Fruit fly (Drosophila melanogaster) whole organism, prepupa: ENCODE data around the gene G9a.

Source experiments
- CG10669 ChIP-seq: fragments of 200-800 bp; sonication (Bioruptor generic); optimal IDR thresholded peaks from 3 replicates; lab custom pipeline; 2018; ENCODE audit warnings: missing biosample characterization, mild to moderate bottlenecking, missing genetic modification characterization, moderate library complexity
- CG3919 ChIP-seq: fragments of 200-800 bp; sonication (Bioruptor generic); optimal IDR thresholded peaks from 3 replicates; lab custom pipeline; 2016; ENCODE audit warnings: missing biosample characterization, missing genetic modification characterization
- CG6163 ChIP-seq: fragments of 200-800 bp; sonication (Bioruptor generic); IDR thresholded peaks from 3 replicates; pipeline ENCODE4 v1.3.6; 2022; ENCODE audit warnings: missing biosample characterization, missing genetic modification characterization
- CG6276 ChIP-seq: fragments of 200-800 bp; sonication (Bioruptor generic); optimal IDR thresholded peaks from 2 replicates; lab custom pipeline; 2017; ENCODE audit warnings: missing biosample characterization, mild to moderate bottlenecking, missing genetic modification characterization
- CG6792 ChIP-seq: fragments of 200-800 bp; sonication (Bioruptor generic); optimal IDR thresholded peaks from 3 replicates; lab custom pipeline; 2016; ENCODE audit warnings: missing biosample characterization, missing genetic modification characterization
- CG7368 ChIP-seq: fragments of 200-800 bp; sonication (Bioruptor generic); optimal IDR thresholded peaks from 3 replicates; lab custom pipeline; 2016; ENCODE audit warnings: missing biosample characterization, missing genetic modification characterization
- CG8632 ChIP-seq: fragments of 200-800 bp; sonication (Bioruptor generic); optimal IDR thresholded peaks from 3 replicates; lab custom pipeline; 2016; ENCODE audit warnings: missing biosample characterization, missing genetic modification characterization
- Ets21C ChIP-seq: fragments of 200-800 bp; sonication (Bioruptor generic); optimal IDR thresholded peaks from 3 replicates; lab custom pipeline; 2016; ENCODE audit warnings: missing biosample characterization, missing genetic modification characterization
- Gug ChIP-seq: fragments of 200-800 bp; sonication (Bioruptor generic); IDR thresholded peaks from 2 replicates; pipeline ENCODE4 v1.3.6; 2022; ENCODE audit warnings: missing biosample characterization, missing genetic modification characterization
- Hr39 ChIP-seq: fragments of 200-800 bp; sonication (Bioruptor generic); optimal IDR thresholded peaks from 2 replicates; lab custom pipeline; 2016; ENCODE audit warnings: missing biosample characterization, missing genetic modification characterization
- Lpt ChIP-seq: fragments of 200-800 bp; sonication (Bioruptor generic); optimal IDR thresholded peaks from 3 replicates; lab custom pipeline; 2016; ENCODE audit warnings: missing biosample characterization, missing genetic modification characterization
- pdm3 ChIP-seq: fragments of 200-800 bp; sonication (Bioruptor generic); optimal IDR thresholded peaks from 3 replicates; lab custom pipeline; 2016; ENCODE audit warnings: missing biosample characterization, missing genetic modification characterization

Gene G9a

DNA sequence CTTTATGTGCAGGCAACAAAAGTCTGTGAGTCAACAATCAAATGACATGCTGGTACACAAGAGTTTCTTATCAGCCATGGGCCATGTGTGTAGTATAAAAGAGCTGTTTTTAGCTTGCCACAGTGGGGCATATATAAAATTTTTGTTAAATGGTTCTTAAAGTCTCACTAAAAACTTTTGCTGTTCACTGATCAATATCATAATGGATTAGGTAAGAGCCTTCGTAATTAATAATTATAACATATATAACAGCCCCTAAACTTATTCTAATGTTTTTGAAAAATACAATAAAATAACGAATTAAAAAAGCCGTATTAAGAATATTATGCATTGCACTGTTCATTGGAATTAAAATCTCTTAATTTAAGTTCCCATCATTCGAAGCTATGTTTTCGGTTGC lies 47.5 kb downstream of the G9a start (continued):
- TF ChIP-seq Lpt (GFP tag; lab: Kevin White, UChicago) (no peak), Hr39 (GFP tag; lab: Kevin White, UChicago) (no peak), CG6792 (no peak), CG7368 (no peak), CG10669 (peak; percentile 35), Gug (GFP tag; lab: Robert Waterston, UW) (no peak), CG3919 (GFP tag; lab: Kevin White, UChicago) (no peak)

DNA sequence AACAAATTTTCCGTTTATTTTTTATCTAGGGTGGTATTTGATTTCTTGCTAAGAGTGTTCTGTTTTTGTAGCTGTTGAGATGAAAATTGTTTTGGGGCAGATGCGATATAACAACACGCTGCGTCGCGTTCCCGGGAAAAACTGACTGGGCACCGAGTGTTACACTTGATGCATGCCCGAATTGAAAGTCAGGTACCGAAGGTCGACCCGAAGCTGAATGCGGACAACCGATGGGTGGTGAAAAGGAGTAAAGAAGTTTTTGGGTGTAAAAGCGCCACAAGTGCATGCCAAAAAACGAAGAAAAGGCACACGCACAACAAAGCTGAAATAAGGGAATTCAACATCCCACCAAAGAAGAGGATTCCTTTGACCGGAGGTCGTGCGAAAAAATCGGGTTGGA lies 49.1 kb downstream of the G9a start, which contains the start of gene CG13375:
TSS of gene CG13375 (minus strand) at position 124 of the 400 bp plus-strand sequence.
- TF ChIP-seq CG8632, result no peak
- TF ChIP-seq CG6163 (GFP tag; lab: Robert Waterston, UW), result no peak
- no peak for TF ChIP-seq pdm3 (GFP tag; lab: Kevin White, UChicago)
- TF ChIP-seq Ets21C (GFP tag; lab: Kevin White, UChicago), result no peak
- TF ChIP-seq CG6276, result no peak
- TF ChIP-seq, all 60 proteins: peak for 0
